Fruit fly (Drosophila melanogaster) whole organism, wandering third instar larva: Measurements from ENCODE around the gene CG13627.

Source experiments
- Abd-B ChIP-seq: fragments of >200 bp; optimal IDR thresholded peaks from 2 replicates; lab custom pipeline; 2017; ENCODE audit warnings: missing biosample characterization, missing genetic modification characterization
- CG9705 ChIP-seq: fragments of 200-800 bp; sonication (Bioruptor generic); optimal IDR thresholded peaks from 2 replicates; lab custom pipeline; 2018; ENCODE audit warnings: missing biosample characterization, mild to moderate bottlenecking, missing genetic modification characterization
- CrebA ChIP-seq: fragments of 200-800 bp; sonication (Bioruptor generic); optimal IDR thresholded peaks from 2 replicates; lab custom pipeline; 2016; ENCODE audit warnings: missing biosample characterization, mild to moderate bottlenecking, missing genetic modification characterization, borderline replicate concordance
- Dif ChIP-seq: fragments of 200-275, 200-300 bp; sonication (Bioruptor generic); optimal IDR thresholded peaks from 2 replicates; lab custom pipeline; 2018; ENCODE audit warnings: missing biosample characterization, missing genetic modification characterization; ENCODE audit not compliant: partially characterized antibody
- GATAd ChIP-seq: sonication (Bioruptor generic); optimal IDR thresholded peaks from 2 replicates; lab custom pipeline; 2016; ENCODE audit warnings: missing biosample characterization, missing genetic modification characterization
- HLH106 ChIP-seq: fragments of 200-800 bp; optimal IDR thresholded peaks from 3 replicates; lab custom pipeline; 2019; ENCODE audit warnings: missing biosample characterization, mild to moderate bottlenecking, missing genetic modification characterization, moderate library complexity
- Hnf4 ChIP-seq: fragments of 200-800 bp; sonication (Bioruptor generic); optimal IDR thresholded peaks from 2 replicates; lab custom pipeline; 2016; ENCODE audit warnings: missing biosample characterization, mild to moderate bottlenecking, missing genetic modification characterization
- Hr83 ChIP-seq: fragments of 200-300 bp; sonication (Bioruptor generic); optimal IDR thresholded peaks from 2 replicates; lab custom pipeline; 2016; ENCODE audit warnings: missing biosample characterization, mild to moderate bottlenecking, missing genetic modification characterization, moderate library complexity; ENCODE audit not compliant: poor library complexity, severe bottlenecking
- Jra ChIP-seq: sonication (Bioruptor generic); optimal IDR thresholded peaks from 2 replicates; lab custom pipeline; 2016; ENCODE audit warnings: missing biosample characterization, missing genetic modification characterization
- OdsH ChIP-seq: fragments of 200-800 bp; sonication (Bioruptor generic); optimal IDR thresholded peaks from 2 replicates; lab custom pipeline; 2016; ENCODE audit warnings: missing biosample characterization, mild to moderate bottlenecking, missing genetic modification characterization
- Rel ChIP-seq, 2 experiments: fragments of 200-800 bp; sonication (Bioruptor generic) in 1 of 2; optimal IDR thresholded peaks; 2 replicates in 1 of 2; 3 replicates in 1 of 2; lab custom pipeline; 2016 to 2019; ENCODE audit warnings: mild to moderate bottlenecking in 2 of 2, missing biosample characterization in 2 of 2, missing genetic modification characterization in 2 of 2, moderate library complexity in 1 of 2
- Vsx2 ChIP-seq: fragments of 200-300, 225-300 bp; sonication (Bioruptor generic); optimal IDR thresholded peaks from 2 replicates; lab custom pipeline; 2018; ENCODE audit warnings: missing biosample characterization, missing genetic modification characterization; ENCODE audit not compliant: partially characterized antibody
- dl ChIP-seq, 2 experiments: fragments of 175-275, 200-275 bp in 1 of 2; fragments of 200-275 bp in 1 of 2; sonication (Bioruptor generic); optimal IDR thresholded peaks; lab custom pipeline; 2018; ENCODE audit warnings: mild to moderate bottlenecking in 2 of 2, missing biosample characterization in 2 of 2, missing genetic modification characterization in 2 of 2, moderate library complexity in 2 of 2; ENCODE audit not compliant: partially characterized antibody in 2 of 2, insufficient read depth in 1 of 2
- dmrt93B ChIP-seq: fragments of 200-800 bp; sonication (Bioruptor generic); optimal IDR thresholded peaks from 2 replicates; lab custom pipeline; 2018; ENCODE audit warnings: missing biosample characterization, mild to moderate bottlenecking, missing genetic modification characterization
- foxo ChIP-seq, 2 experiments: fragments of 200-800 bp; sonication (Bioruptor generic); optimal IDR thresholded peaks; 2 replicates in 1 of 2; 3 replicates in 1 of 2; lab custom pipeline; 2016 to 2017; ENCODE audit warnings: missing biosample characterization in 2 of 2, missing genetic modification characterization in 2 of 2
- jim ChIP-seq: fragments of 175-275, 200-325 bp; sonication (Bioruptor generic); optimal IDR thresholded peaks from 2 replicates; lab custom pipeline; 2016; ENCODE audit warnings: missing biosample characterization, mild to moderate bottlenecking, missing genetic modification characterization
- lola ChIP-seq: fragments of >200 bp; optimal IDR thresholded peaks from 2 replicates; lab custom pipeline; 2017; ENCODE audit warnings: missing biosample characterization, missing genetic modification characterization
- psq ChIP-seq: fragments of 200-800 bp; sonication (Bioruptor generic); optimal IDR thresholded peaks from 3 replicates; lab custom pipeline; 2017; ENCODE audit warnings: missing biosample characterization, mild to moderate bottlenecking, missing genetic modification characterization, moderate library complexity
- sage ChIP-seq: fragments of 200-800 bp; sonication (Bioruptor generic); optimal IDR thresholded peaks from 2 replicates; lab custom pipeline; 2016; ENCODE audit warnings: missing biosample characterization, mild to moderate bottlenecking, missing genetic modification characterization
- sv ChIP-seq: fragments of 200-800 bp; sonication (Bioruptor generic); optimal IDR thresholded peaks from 3 replicates; lab custom pipeline; 2016; ENCODE audit warnings: missing biosample characterization, missing genetic modification characterization
- tai ChIP-seq: sonication (Bioruptor generic); optimal IDR thresholded peaks from 2 replicates; lab custom pipeline; 2016; ENCODE audit warnings: missing biosample characterization, missing genetic modification characterization
- usp ChIP-seq: fragments of >200 bp; optimal IDR thresholded peaks from 2 replicates; lab custom pipeline; 2017; ENCODE audit warnings: missing biosample characterization, missing genetic modification characterization
- woc ChIP-seq: sonication (Bioruptor generic); optimal IDR thresholded peaks from 2 replicates; lab custom pipeline; 2016; ENCODE audit warnings: missing biosample characterization, mild to moderate bottlenecking, missing genetic modification characterization

Gene CG13627

DNA sequence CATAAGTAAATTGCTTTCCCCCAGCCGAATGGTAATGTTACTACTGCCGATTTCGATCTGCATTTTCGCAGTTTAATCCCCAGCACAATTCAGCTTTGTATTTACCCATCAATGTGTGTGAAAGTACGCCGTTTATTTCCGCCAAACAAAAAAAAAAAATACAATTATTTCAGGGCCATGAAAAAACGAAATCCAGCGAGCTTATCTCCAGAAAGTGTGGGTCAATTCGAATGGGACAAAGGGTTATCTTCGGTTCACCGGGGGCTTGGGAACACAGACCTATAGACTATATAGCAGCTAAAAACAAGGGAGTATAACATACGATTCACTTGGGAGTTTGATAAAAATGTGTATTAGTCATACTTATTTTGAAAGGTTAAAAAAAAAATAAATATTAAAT is 14.5 kb downstream of the CG13627 start:
- no peak for TF ChIP-seq CrebA (GFP tag; lab: Kevin White, UChicago)
- no peak for TF ChIP-seq Rel (GFP tag; optimal IDR thresholded peaks at IDR 0.05; lab: Kevin White, UChicago)
- TF ChIP-seq Rel (tag; optimal IDR thresholded peaks at IDR 0.05; lab: Kevin White, UChicago), result no peak
- TF ChIP-seq jim (GFP tag; lab: Kevin White, UChicago), result no peak
- TF ChIP-seq lola (GFP tag; lab: Kevin White, UChicago), result no peak
- TF ChIP-seq usp, result no peak

DNA sequence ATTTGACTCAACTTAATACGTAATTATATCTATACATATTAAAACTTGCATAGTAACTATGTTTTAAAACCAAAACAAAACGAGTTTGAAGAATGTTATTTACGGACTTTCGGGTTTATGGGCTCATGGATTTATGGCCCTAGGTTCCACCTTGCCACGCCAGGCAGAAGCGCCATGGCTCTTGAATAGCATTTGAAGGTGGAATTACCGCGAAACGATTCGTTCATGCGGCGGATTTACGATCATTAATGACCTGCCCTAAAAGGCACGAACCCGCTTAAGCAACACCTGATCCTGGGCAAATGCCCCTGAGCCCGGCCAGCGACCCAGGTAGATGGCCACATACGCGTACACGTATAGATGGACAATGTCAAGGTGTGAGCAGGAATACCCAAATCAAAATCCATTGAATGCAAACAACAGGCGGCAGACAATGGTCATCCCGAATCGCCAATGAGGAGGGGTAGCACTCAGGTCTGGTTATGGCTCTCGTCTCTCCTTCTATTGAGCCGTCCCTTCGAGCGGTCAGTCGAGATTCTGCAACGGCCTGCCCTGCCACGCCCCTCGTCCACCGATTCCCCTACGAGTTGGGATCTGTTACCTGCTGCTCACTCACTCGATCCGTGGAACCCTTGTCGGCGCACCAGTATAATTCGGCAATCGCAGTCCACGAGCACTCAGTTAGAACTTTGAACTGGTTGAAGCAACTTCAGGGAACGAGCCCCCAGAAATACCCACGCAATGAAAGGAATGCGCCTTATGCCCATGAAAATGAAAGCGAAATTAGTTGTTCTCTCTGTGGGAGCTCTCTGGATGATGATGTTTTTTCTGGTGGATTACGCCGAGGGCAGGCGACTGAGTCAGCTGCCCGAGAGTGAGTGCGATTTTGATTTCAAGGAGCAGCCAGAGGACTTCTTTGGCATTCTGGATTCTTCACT is 36.7 kb downstream of the CG13627 start, which contains the start of gene tld:
TSS of gene tld (plus strand) at position 677 of the 938 bp plus-strand sequence.
- TF ChIP-seq CrebA (GFP tag; lab: Kevin White, UChicago) (no peak), Vsx2 (peak; percentile 21)

DNA sequence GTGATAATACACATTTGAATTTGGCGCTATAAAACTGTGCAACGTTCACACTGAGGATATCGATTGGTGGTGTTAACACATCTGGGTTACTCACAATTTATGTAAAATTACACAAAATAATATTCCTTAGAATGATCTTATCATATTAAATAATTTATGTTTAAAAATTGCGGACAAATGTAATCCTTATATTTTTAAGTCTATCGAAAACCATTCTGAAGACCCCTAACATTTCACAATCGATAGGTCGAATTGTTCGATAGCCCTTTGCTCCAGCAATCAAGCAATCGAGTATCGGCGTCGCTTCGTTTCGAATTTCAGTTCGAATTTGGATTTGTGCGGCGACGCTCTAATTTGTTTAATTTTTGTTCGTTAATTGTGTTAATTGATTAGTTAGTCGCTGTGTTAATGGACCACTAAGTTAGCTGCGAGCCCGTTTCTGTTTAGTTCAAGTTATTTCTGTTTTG is 41.0 kb downstream of the CG13627 start, which contains the start of gene asp:
TSS of gene asp (plus strand) at position 289 of the 467 bp plus-strand sequence.
- TF ChIP-seq sv (GFP tag; lab: Kevin White, UChicago), result peak; percentile 19
- no peak for TF ChIP-seq Vsx2
- peak; percentile 72 for TF ChIP-seq GATAd (GFP tag; lab: Kevin White, UChicago)
- no peak for TF ChIP-seq woc (GFP tag; lab: Kevin White, UChicago)
- no peak for TF ChIP-seq foxo (GFP tag; optimal IDR thresholded peaks at IDR 0.05; lab: Kevin White, UChicago)

DNA sequence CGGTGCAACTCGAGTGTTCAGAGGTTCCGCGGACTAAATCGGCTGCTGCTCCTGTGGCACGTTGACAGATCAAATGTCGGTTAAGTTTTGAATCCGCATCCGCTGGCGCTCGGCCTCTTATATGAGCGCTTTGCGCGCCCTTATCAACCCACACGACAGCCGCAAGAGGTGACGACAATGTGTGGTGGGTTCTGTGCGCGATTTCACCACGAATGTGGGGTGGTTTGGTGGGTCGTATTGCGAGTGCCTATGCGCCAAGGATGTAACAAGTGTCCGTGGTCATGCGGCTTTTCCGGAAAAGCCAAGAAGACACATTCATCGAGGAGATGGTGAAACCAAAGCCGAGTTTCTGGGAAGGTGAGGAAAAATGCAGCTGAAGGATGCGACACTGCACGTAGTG is 52.4 kb downstream of the CG13627 start, which contains the start of gene AstA:
TSS of gene AstA (minus strand) at position 101 of the 400 bp plus-strand sequence.
- no peak for TF ChIP-seq Hr83 (GFP tag; lab: Kevin White, UChicago)
- no peak for TF ChIP-seq Hnf4 (GFP tag; lab: Kevin White, UChicago)
- TF ChIP-seq foxo (GFP tag; optimal IDR thresholded peaks at IDR 0.05; lab: Kevin White, UChicago), result no peak
- no peak for TF ChIP-seq dl (GFP tag; optimal IDR thresholded peaks at IDR 0.05; lab: Kevin White, UChicago; ENCODE audit: insufficient read depth in 1 of 2, partially characterized antibody in 2 of 2)
- TF ChIP-seq GATAd (GFP tag; lab: Kevin White, UChicago), result no peak
- no peak for TF ChIP-seq HLH106
- no peak for TF ChIP-seq OdsH (GFP tag; lab: Kevin White, UChicago)
- TF ChIP-seq sage (GFP tag; lab: Kevin White, UChicago), result no peak
- TF ChIP-seq CG9705 (GFP tag; lab: Kevin White, UChicago), result no peak
- no peak for TF ChIP-seq Dif
- TF ChIP-seq CrebA (GFP tag; lab: Kevin White, UChicago), result no peak
- no peak for TF ChIP-seq psq
- no peak for TF ChIP-seq woc (GFP tag; lab: Kevin White, UChicago)
- TF ChIP-seq tai (GFP tag; lab: Kevin White, UChicago), result no peak
- no peak for TF ChIP-seq sv (GFP tag; lab: Kevin White, UChicago)
- TF ChIP-seq Abd-B (GFP tag; lab: Kevin White, UChicago), result no peak
- TF ChIP-seq Vsx2, result no peak
- TF ChIP-seq Rel (GFP tag; optimal IDR thresholded peaks at IDR 0.05; lab: Kevin White, UChicago), result no peak
- TF ChIP-seq Rel (tag; optimal IDR thresholded peaks at IDR 0.05; lab: Kevin White, UChicago), result no peak
- no peak for TF ChIP-seq Jra
- no peak for TF ChIP-seq dmrt93B (GFP tag; lab: Kevin White, UChicago)

DNA sequence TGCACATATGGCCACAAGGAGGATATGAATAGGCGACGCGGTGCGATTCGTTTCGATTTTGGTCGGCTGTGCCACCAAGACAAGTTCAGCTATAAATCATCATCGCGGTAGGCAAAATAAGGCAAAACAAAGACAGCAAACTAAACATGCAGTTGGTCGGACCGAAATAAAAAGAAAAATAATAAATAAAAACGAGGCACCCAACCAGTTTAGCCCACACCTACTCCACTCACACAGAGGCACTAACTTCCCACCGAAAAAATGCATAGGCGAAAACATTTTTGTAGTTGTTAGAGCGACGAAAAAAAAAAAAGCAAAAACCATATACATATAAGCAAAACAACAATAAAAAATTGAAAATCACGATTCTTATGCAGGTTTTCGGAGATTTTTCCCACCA is 54.1 kb downstream of the CG13627 start:
- TF ChIP-seq foxo (GFP tag; optimal IDR thresholded peaks at IDR 0.05; lab: Kevin White, UChicago) (no peak), woc (GFP tag; lab: Kevin White, UChicago) (no peak), sage (GFP tag; lab: Kevin White, UChicago) (no peak), dl (GFP tag; optimal IDR thresholded peaks at IDR 0.05; lab: Kevin White, UChicago; ENCODE audit: insufficient read depth in 1 of 2, partially characterized antibody in 2 of 2) (no peak), Abd-B (GFP tag; lab: Kevin White, UChicago) (no peak), Hr83 (GFP tag; lab: Kevin White, UChicago) (no peak)
